Fruit fly (Drosophila melanogaster) whole organism, embryonic: Measurements from ENCODE around the gene beat-IIIc.

Source experiments
- Aef1 ChIP-seq: fragments of 200-800 bp; sonication (Bioruptor generic); IDR thresholded peaks from 3 replicates; pipeline ENCODE4 v1.3.6; 2022; ENCODE audit warnings: missing biosample characterization, missing genetic modification characterization
- CG16813 ChIP-seq: fragments of 200-800 bp; sonication (Bioruptor generic); IDR thresholded peaks from 3 replicates; pipeline ENCODE4 v1.3.6; 2022; ENCODE audit warnings: missing biosample characterization, missing genetic modification characterization; ENCODE audit not compliant: partially characterized antibody
- Xrp1 ChIP-seq: fragments of 200-800 bp; sonication (Bioruptor generic); IDR thresholded peaks from 2 replicates; pipeline ENCODE4 v1.3.6; 2022; ENCODE audit warnings: missing biosample characterization, missing genetic modification characterization

DNA sequence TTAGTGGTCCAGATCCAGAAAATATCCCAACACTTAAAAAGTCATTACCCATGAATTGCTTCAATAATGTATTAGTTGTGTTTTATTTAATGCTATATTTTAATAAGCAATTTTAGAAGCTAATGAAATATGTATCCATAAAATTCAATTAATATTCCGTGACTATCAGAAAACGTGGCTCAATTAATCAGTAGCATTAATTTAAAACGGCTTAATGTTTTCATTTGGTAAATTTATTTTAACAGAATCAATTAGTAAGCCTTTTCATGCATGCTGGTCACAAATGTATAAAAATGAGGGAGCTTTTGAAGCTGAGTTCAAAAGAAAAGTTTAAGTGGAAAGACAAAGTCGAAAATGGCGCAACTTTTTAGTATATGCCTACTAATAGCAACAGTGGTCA, 25.4 kb upstream of the beat-IIIc start, which contains the start of gene CG15140:
- TF ChIP-seq Xrp1 (GFP tag; lab: Robert Waterston, UW) (no peak), CG16813 (GFP tag; lab: Robert Waterston, UW) (no peak), Aef1 (GFP tag; lab: Robert Waterston, UW) (no peak)
